Worm (Caenorhabditis elegans): ENCODE measurements around the gene Y46G5A.18.

DNA sequence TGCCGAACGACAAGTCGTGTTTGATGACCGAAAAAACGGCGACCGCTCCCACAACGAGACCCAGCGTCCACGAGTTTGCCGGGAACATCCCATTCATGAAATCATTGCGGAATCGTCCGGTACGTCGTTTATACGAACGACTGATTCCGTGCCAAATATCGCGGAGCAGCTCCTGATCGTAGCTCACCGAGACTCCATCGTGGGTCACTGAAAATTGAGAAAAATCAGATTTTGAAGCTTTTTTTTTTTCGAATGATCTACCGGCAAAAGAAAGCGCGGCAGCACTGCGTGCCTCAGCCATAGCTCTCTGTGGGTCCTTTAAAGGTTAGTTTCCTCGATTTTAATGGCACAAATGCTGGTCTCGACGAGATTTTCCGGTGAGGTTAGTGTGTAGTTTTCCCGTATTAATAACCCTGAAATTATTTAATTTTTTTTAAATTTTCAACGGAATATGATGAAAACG is 9.0 kb downstream of the Y46G5A.18 start, which contains the start of gene cpt-1:
- no peak for TF ChIP-seq cnd-1 (tag; optimal IDR thresholded peaks at IDR 0.05)
- TF ChIP-seq nhr-237 (tag; optimal IDR thresholded peaks at IDR 0.05), result no peak
- TF ChIP-seq ceh-83 (GFP tag; optimal IDR thresholded peaks at IDR 0.05), result no peak
- TF ChIP-seq snpc-4 (tag; optimal IDR thresholded peaks at IDR 0.05), result no peak
- no peak for TF ChIP-seq lsy-2 (tag; optimal IDR thresholded peaks at IDR 0.05)
- no peak for TF ChIP-seq lin-13 (tag; optimal IDR thresholded peaks at IDR 0.05)
- no peak for TF ChIP-seq nhr-28 (tag; optimal IDR thresholded peaks at IDR 0.05)
- TF ChIP-seq sptf-1 (tag; optimal IDR thresholded peaks at IDR 0.05), result no peak
- TF ChIP-seq ztf-11 (tag; optimal IDR thresholded peaks at IDR 0.05), result no peak
- no peak for TF ChIP-seq pha-4 (tag; optimal IDR thresholded peaks at IDR 0.05)
- no peak for TF ChIP-seq ceh-43 (GFP tag; optimal IDR thresholded peaks at IDR 0.05)
- TF ChIP-seq tbx-8 (GFP tag; optimal IDR thresholded peaks at IDR 0.05), result no peak
- no peak for TF ChIP-seq unc-62 (GFP tag; optimal IDR thresholded peaks at IDR 0.05)
- TF ChIP-seq ces-1 (GFP tag; optimal IDR thresholded peaks at IDR 0.05), result no peak
